Fruit fly (Drosophila melanogaster) whole organism: ENCODE measurements around the gene Mzt1.

ENCODE experiments used
- CG8478 ChIP-seq: fragments of >200 bp; optimal IDR thresholded peaks from 2 replicates; lab custom pipeline; 2018; ENCODE audit warnings: inconsistent platforms
- Dll ChIP-seq: fragments of >200 bp; optimal IDR thresholded peaks from 2 replicates; lab custom pipeline; 2017
- EcR ChIP-seq, 2 experiments: fragments of >200 bp; optimal IDR thresholded peaks; 2 replicates each; lab custom pipeline; 2017; ENCODE audit warnings: missing biosample characterization in 2 of 2, missing genetic modification characterization in 2 of 2, missing genetic modification reagents in 2 of 2
- pan ChIP-seq: fragments of >200 bp; optimal IDR thresholded peaks from 2 replicates; lab custom pipeline; 2017
- psq ChIP-seq: fragments of >200 bp; optimal IDR thresholded peaks from 2 replicates; lab custom pipeline; 2017
- usp ChIP-seq: fragments of >200 bp; optimal IDR thresholded peaks from 2 replicates; lab custom pipeline; 2017; ENCODE audit warnings: missing biosample characterization, missing genetic modification characterization, mixed read lengths

The Mzt1 gene

dm6 chr3L:2388683-2389315, at the start of gene Mzt1:
Gene Mzt1, plus strand, starts transcription at chr3L:2389265.
- TF ChIP-seq Dll = no peak
- TF ChIP-seq CG8478 (lab: Kevin White, UChicago) = no peak
- TF ChIP-seq EcR (GFP tag; optimal IDR thresholded peaks at IDR 0.05; lab: Kevin White, UChicago) = no peak
- no peak for TF ChIP-seq pan (lab: Kevin White, UChicago)
- TF ChIP-seq usp (GFP tag; lab: Kevin White, UChicago) = no peak
- TF ChIP-seq psq = no peak

- TF ChIP-seq psq (no peak), Dll (no peak), CG8478 (lab: Kevin White, UChicago) (no peak), usp (GFP tag; lab: Kevin White, UChicago) (no peak), pan (lab: Kevin White, UChicago) (no peak), EcR (GFP tag; optimal IDR thresholded peaks at IDR 0.05; lab: Kevin White, UChicago) (no peak)
Observed at dm6 chr3L:2360257-2360656, 28.8 kb upstream of the Mzt1 start, which contains the start of gene CG13801. Gene CG13801, plus strand, starts transcription at chr3L:2360557.

- TF ChIP-seq CG8478 (lab: Kevin White, UChicago) (no peak), psq (no peak), EcR (GFP tag; optimal IDR thresholded peaks at IDR 0.05; lab: Kevin White, UChicago) (no peak), usp (GFP tag; lab: Kevin White, UChicago) (no peak), Dll (no peak), pan (lab: Kevin White, UChicago) (no peak)
Observed at dm6 chr3L:2371882-2372281, 17.2 kb upstream of the Mzt1 start, which contains the start of the genes CG1317 and CG8993. Gene CG1317, minus strand, starts transcription at chr3L:2371939. Gene CG8993, plus strand, starts transcription at chr3L:2372199.

- TF ChIP-seq EcR (GFP tag; optimal IDR thresholded peaks at IDR 0.05; lab: Kevin White, UChicago) (no peak), usp (GFP tag; lab: Kevin White, UChicago) (no peak), psq (no peak), Dll (no peak), CG8478 (lab: Kevin White, UChicago) (no peak), pan (lab: Kevin White, UChicago) (no peak)
Observed at dm6 chr3L:2373421-2374043, 15.5 kb upstream of the Mzt1 start, which contains the start of the genes mRpL23 and CG9004. Gene mRpL23, minus strand, starts transcription at chr3L:2373704. Gene CG9004, plus strand, starts transcription at chr3L:2373728.

dm6 chr3L:2377114-2377783, 11.8 kb upstream of the Mzt1 start, which contains the start of the genes CG15877 and Svil:
Gene CG15877, minus strand, starts transcription at chr3L:2377556.
Gene Svil, plus strand, starts transcription at chr3L:2377655.
- TF ChIP-seq psq (no peak), EcR (GFP tag; optimal IDR thresholded peaks at IDR 0.05; lab: Kevin White, UChicago) (no peak), Dll (no peak), usp (GFP tag; lab: Kevin White, UChicago) (no peak), pan (lab: Kevin White, UChicago) (no peak), CG8478 (lab: Kevin White, UChicago) (no peak)

- TF ChIP-seq pan (lab: Kevin White, UChicago) = no peak
- no peak for TF ChIP-seq psq
- no peak for TF ChIP-seq CG8478 (lab: Kevin White, UChicago)
- TF ChIP-seq EcR (GFP tag; optimal IDR thresholded peaks at IDR 0.05; lab: Kevin White, UChicago) = no peak
- no peak for TF ChIP-seq Dll
- TF ChIP-seq usp (GFP tag; lab: Kevin White, UChicago) = no peak
Observed at dm6 chr3L:2378549-2378948, 10.5 kb upstream of the Mzt1 start.

dm6 chr3L:2379472-2379871, 9.6 kb upstream of the Mzt1 start:
- no peak for TF ChIP-seq EcR (GFP tag; optimal IDR thresholded peaks at IDR 0.05; lab: Kevin White, UChicago)
- no peak for TF ChIP-seq Dll
- no peak for TF ChIP-seq psq
- no peak for TF ChIP-seq CG8478 (lab: Kevin White, UChicago)
- TF ChIP-seq usp (GFP tag; lab: Kevin White, UChicago) = no peak
- no peak for TF ChIP-seq pan (lab: Kevin White, UChicago)

dm6 chr3L:2385325-2386007, 3.6 kb upstream of the Mzt1 start:
- TF ChIP-seq Dll = no peak
- no peak for TF ChIP-seq pan (lab: Kevin White, UChicago)
- TF ChIP-seq CG8478 (lab: Kevin White, UChicago) = no peak
- TF ChIP-seq EcR (GFP tag; optimal IDR thresholded peaks at IDR 0.05; lab: Kevin White, UChicago) = no peak
- no peak for TF ChIP-seq psq

dm6 chr3L:2386433-2386832, 2.6 kb upstream of the Mzt1 start:
- TF ChIP-seq usp (GFP tag; lab: Kevin White, UChicago) = no peak
- TF ChIP-seq EcR (GFP tag; optimal IDR thresholded peaks at IDR 0.05; lab: Kevin White, UChicago) = no peak
- TF ChIP-seq CG8478 (lab: Kevin White, UChicago) = no peak

- TF ChIP-seq EcR (GFP tag; optimal IDR thresholded peaks at IDR 0.05; lab: Kevin White, UChicago) (no peak), psq (no peak), Dll (no peak), usp (GFP tag; lab: Kevin White, UChicago) (no peak), CG8478 (lab: Kevin White, UChicago) (no peak), pan (lab: Kevin White, UChicago) (no peak)
Observed at dm6 chr3L:2387816-2388215, 1.2 kb upstream of the Mzt1 start.

- TF ChIP-seq EcR (GFP tag; optimal IDR thresholded peaks at IDR 0.05; lab: Kevin White, UChicago) = no peak
- no peak for TF ChIP-seq Dll
- no peak for TF ChIP-seq usp (GFP tag; lab: Kevin White, UChicago)
- TF ChIP-seq pan (lab: Kevin White, UChicago) = no peak
- TF ChIP-seq psq = no peak
- TF ChIP-seq CG8478 (lab: Kevin White, UChicago) = no peak
Observed at dm6 chr3L:2390889-2391288, 1.8 kb downstream of the Mzt1 start, which contains the start of the genes CG32298 and CG32299. Gene CG32298, minus strand, starts transcription at chr3L:2390989. Gene CG32299, minus strand, starts transcription at chr3L:2390989.
